Fruit fly (Drosophila melanogaster): Measurements from ENCODE around the gene Hipk.
A peak's percentile ranks its signal among the peaks of the same experiment; 100 is the strongest.

The Hipk gene

dm6 chr3L:614751-615424, 72.0 kb downstream of the Hipk start (continued):
- TF ChIP-seq lab (GFP tag; optimal IDR thresholded peaks at IDR 0.05): peak; percentile 60
- TF ChIP-seq gfzf (GFP tag; optimal IDR thresholded peaks at IDR 0.05): no peak
- TF ChIP-seq CG43689 (GFP tag; IDR thresholded peaks at IDR 0.05): no peak
- TF ChIP-seq CG14667 (GFP tag; IDR thresholded peaks at IDR 0.05): 0 out of 2 replicates have a peak, but pooled peaks have one; percentile 10
- TF ChIP-seq CG33557 (GFP tag; optimal IDR thresholded peaks at IDR 0.05): peak; percentile 23
- no peak for TF ChIP-seq Xbp1 (GFP tag; optimal IDR thresholded peaks at IDR 0.05)
- no peak for TF ChIP-seq Fer3 (tag; optimal IDR thresholded peaks at IDR 0.05)
- TF ChIP-seq NC2α (GFP tag; optimal IDR thresholded peaks at IDR 0.05): no peak
- TF ChIP-seq crp (GFP tag; optimal IDR thresholded peaks at IDR 0.05): no peak
- peak; percentile 72 for TF ChIP-seq wek (GFP tag; optimal IDR thresholded peaks at IDR 0.05)
- TF ChIP-seq slou (GFP tag; optimal IDR thresholded peaks at IDR 0.05): no peak
- TF ChIP-seq CG9609 (GFP tag; optimal IDR thresholded peaks at IDR 0.05): no peak
- 0 out of 2 replicates have a peak, but pooled peaks have one; percentile 34 for TF ChIP-seq Oaz (GFP tag; IDR thresholded peaks at IDR 0.05)
- no peak for TF ChIP-seq CG8290 (GFP tag; optimal IDR thresholded peaks at IDR 0.05)
- TF ChIP-seq CG8290 (tag; optimal IDR thresholded peaks at IDR 0.05): peak in 1 of 2 experiments; percentile 68
- no peak for TF ChIP-seq btn (GFP tag; optimal IDR thresholded peaks at IDR 0.05)
- no peak for TF ChIP-seq repo (GFP tag; optimal IDR thresholded peaks at IDR 0.05)
- TF ChIP-seq inv (GFP tag; IDR thresholded peaks at IDR 0.05; ENCODE audit: partially characterized antibody): no peak
- no peak for TF ChIP-seq CG3065 (GFP tag; optimal IDR thresholded peaks at IDR 0.05)
- no peak for TF ChIP-seq Sry-β (GFP tag; optimal IDR thresholded peaks at IDR 0.05)
- no peak for TF ChIP-seq usp (GFP tag; optimal IDR thresholded peaks at IDR 0.05)
- no peak for TF ChIP-seq bowl (GFP tag; IDR thresholded peaks at IDR 0.05)
- peak; percentile 49; the same call in 1 of the 2 replicates for TF ChIP-seq HLH3B (GFP tag; IDR thresholded peaks at IDR 0.05)
- no peak for TF ChIP-seq Ets65A (GFP tag)
- peak; percentile 18 for TF ChIP-seq CG6854 (GFP tag; optimal IDR thresholded peaks at IDR 0.05)
- peak; percentile 31; the same call in 1 of the 2 replicates for TF ChIP-seq onecut (GFP tag; IDR thresholded peaks at IDR 0.05)
- peak; percentile 47; the same call in 1 of the 2 replicates for TF ChIP-seq sim (GFP tag; IDR thresholded peaks at IDR 0.05)
- TF ChIP-seq row (GFP tag; IDR thresholded peaks at IDR 0.05): no peak
- no peak for TF ChIP-seq B-H1 (GFP tag; IDR thresholded peaks at IDR 0.05)
- no peak for TF ChIP-seq CG17361 (GFP tag; IDR thresholded peaks at IDR 0.05)
- TF ChIP-seq CG30020 (tag; optimal IDR thresholded peaks at IDR 0.05): no peak
- no peak for TF ChIP-seq Doc2 (GFP tag; IDR thresholded peaks at IDR 0.05)
- TF ChIP-seq Hmx (GFP tag; optimal IDR thresholded peaks at IDR 0.05): no peak
- TF ChIP-seq slp2 (GFP tag; optimal IDR thresholded peaks at IDR 0.05): no peak
- TF ChIP-seq Bdp1 (GFP tag; optimal IDR thresholded peaks at IDR 0.05): no peak
- TF ChIP-seq NFAT (GFP tag; IDR thresholded peaks at IDR 0.05): 0 out of 2 replicates have a peak, but pooled peaks have one; percentile 9
- TF ChIP-seq zen2 (GFP tag; IDR thresholded peaks at IDR 0.05; ENCODE audit: partially characterized antibody): no peak
- TF ChIP-seq sob (GFP tag; IDR thresholded peaks at IDR 0.05): peak; percentile 44; the same call in 1 of the 2 replicates
- TF ChIP-seq nom (GFP tag; optimal IDR thresholded peaks at IDR 0.05): no peak
- peak; percentile 58 for TF ChIP-seq HLHmδ (GFP tag; optimal IDR thresholded peaks at IDR 0.05)
- no peak for TF ChIP-seq yki (optimal IDR thresholded peaks at IDR 0.05)
- no peak for TF ChIP-seq CoRest (tag; optimal IDR thresholded peaks at IDR 0.05)
- TF ChIP-seq Bgb (GFP tag; IDR thresholded peaks at IDR 0.05; ENCODE audit: partially characterized antibody): 0 out of 2 replicates have a peak, but pooled peaks have one; percentile 40
- TF ChIP-seq CG13424 (tag; optimal IDR thresholded peaks at IDR 0.05): no peak
- peak; percentile 12; the same call in 1 of the 2 replicates for TF ChIP-seq CG17328 (GFP tag; IDR thresholded peaks at IDR 0.05)
- TF ChIP-seq Xrp1 (GFP tag; IDR thresholded peaks at IDR 0.05): peak; percentile 63
- TF ChIP-seq BEAF-32 (GFP tag; optimal IDR thresholded peaks at IDR 0.05): no peak
- peak; percentile 62; the same call in 1 of the 3 replicates for TF ChIP-seq z (GFP tag; IDR thresholded peaks at IDR 0.05)
- peak; percentile 55; the same call in 1 of the 2 replicates for TF ChIP-seq Nf-YA (GFP tag; IDR thresholded peaks at IDR 0.05)
- no peak for TF ChIP-seq Dad (GFP tag; optimal IDR thresholded peaks at IDR 0.05)
- no peak for TF ChIP-seq schlank (tag; optimal IDR thresholded peaks at IDR 0.05)

Data from whole organism, embryonic.